Worm (Caenorhabditis elegans) whole organism, early embryonic: ENCODE results near the gene immp-2.

Source experiments
- B0310.2 ChIP-seq: sonication (generic microtip); optimal IDR thresholded peaks from 2 replicates; lab custom pipeline; 2016; ENCODE audit warnings: mild to moderate bottlenecking, missing genetic modification characterization, missing compliant biosample characterization
- F13C5.2 ChIP-seq: sonication (generic microtip); optimal IDR thresholded peaks from 2 replicates; lab custom pipeline; 2017; ENCODE audit warnings: mild to moderate bottlenecking, missing genetic modification characterization, inconsistent platforms, missing compliant biosample characterization
- aly-1 ChIP-seq: sonication (generic microtip); optimal IDR thresholded peaks from 2 replicates; lab custom pipeline; 2016; ENCODE audit warnings: missing genetic modification characterization, missing compliant biosample characterization
- ama-1 ChIP-seq: fragments of 150-350 bp; optimal IDR thresholded peaks from 2 replicates; lab custom pipeline; 2014
- ceh-13 ChIP-seq: fragments of 200-800 bp; sonication (Bioruptor generic); optimal IDR thresholded peaks from 2 replicates; lab custom pipeline; 2018; ENCODE audit warnings: mild to moderate bottlenecking, missing genetic modification characterization, missing compliant biosample characterization
- ceh-36 ChIP-seq: sonication (generic microtip); optimal IDR thresholded peaks from 2 replicates; lab custom pipeline; 2016; ENCODE audit warnings: missing genetic modification characterization, inconsistent platforms, missing compliant biosample characterization
- ets-7 ChIP-seq: sonication (generic microtip); optimal IDR thresholded peaks from 2 replicates; lab custom pipeline; 2016; ENCODE audit warnings: missing genotype, missing genetic modification characterization, missing compliant biosample characterization
- flt-1 ChIP-seq: fragments of 200-800 bp; sonication (Bioruptor generic); IDR thresholded peaks from 2 replicates; pipeline ENCODE4 v1.3.6; 2022; ENCODE audit warnings: missing genetic modification characterization, missing compliant biosample characterization
- hmbx-1 ChIP-seq: sonication (generic microtip); optimal IDR thresholded peaks from 2 replicates; lab custom pipeline; 2016; ENCODE audit warnings: mild to moderate bottlenecking, missing genetic modification characterization, missing compliant biosample characterization
- hmg-4 ChIP-seq: fragments of 200-800 bp; sonication (Bioruptor generic); optimal IDR thresholded peaks from 2 replicates; lab custom pipeline; 2018; ENCODE audit warnings: mild to moderate bottlenecking, missing genetic modification characterization, missing compliant biosample characterization
- hnd-1 ChIP-seq: sonication (generic microtip); optimal IDR thresholded peaks from 2 replicates; lab custom pipeline; 2016; ENCODE audit warnings: missing genetic modification characterization, missing compliant biosample characterization
- pes-1 ChIP-seq: fragments of 200-800 bp; sonication (Bioruptor generic); IDR thresholded peaks from 2 replicates; pipeline ENCODE4 v1.3.6; 2022; ENCODE audit warnings: missing genetic modification reagents, missing genetic modification characterization, missing compliant biosample characterization
- scrt-1 ChIP-seq: fragments of 200-800 bp; sonication (Bioruptor generic); IDR thresholded peaks from 2 replicates; pipeline ENCODE4 v1.3.6; 2022; ENCODE audit warnings: missing genetic modification characterization, missing compliant biosample characterization
- sea-1 ChIP-seq: fragments of 200-800 bp; sonication (Bioruptor generic); conservative IDR thresholded peaks from 2 replicates; pipeline ENCODE4 v1.3.6; 2022; ENCODE audit warnings: missing genetic modification characterization, missing compliant biosample characterization
- tbx-11 ChIP-seq: fragments of 200-800 bp; sonication (Bioruptor generic); IDR thresholded peaks from 2 replicates; pipeline ENCODE4 v1.3.6; 2022; ENCODE audit warnings: missing genetic modification characterization, missing compliant biosample characterization
- tbx-37 ChIP-seq: fragments of 200-800 bp; sonication (Bioruptor generic); conservative IDR thresholded peaks from 2 replicates; pipeline ENCODE4 v1.3.6; 2022; ENCODE audit warnings: missing genetic modification reagents, missing genetic modification characterization, missing compliant biosample characterization
- tra-4 ChIP-seq: sonication (generic microtip); optimal IDR thresholded peaks from 2 replicates; lab custom pipeline; 2017; ENCODE audit warnings: missing genetic modification characterization, missing compliant biosample characterization

The immp-2 gene

ce11 chrIV:999675-1000074 lies 6.0 kb downstream of the immp-2 start:
- no peak for TF ChIP-seq hmbx-1

ce11 chrIV:998914-999313 lies 6.7 kb downstream of the immp-2 start, which contains the start of gene Y55F3AM.5:
Gene Y55F3AM.5, plus strand, starts transcription at chrIV:999214.
- no peak for TF ChIP-seq tbx-11 (GFP tag; lab: Robert Waterston, UW)

- TF ChIP-seq ama-1 (lab: Kevin White, UChicago) (no peak), ceh-13 (GFP tag; lab: Kevin White, UChicago) (no peak), tra-4 (tag; lab: Kevin White, UChicago) (no peak), sea-1 (GFP tag; lab: Robert Waterston, UW) (no peak)
These were observed 13.8 kb downstream of the immp-2 start, which contains the start of gene lep-2 for ce11 chrIV:991647-992400. Gene lep-2, plus strand, starts transcription at chrIV:992283.

ce11 chrIV:991181-991642 lies 14.4 kb downstream of the immp-2 start:
- TF ChIP-seq ceh-36 (peak; percentile 17), aly-1 (no peak), hmg-4 (GFP tag; lab: Kevin White, UChicago) (peak; percentile 45), hnd-1 (tag; lab: Kevin White, UChicago) (no peak), scrt-1 (GFP tag; lab: Robert Waterston, UW) (0 out of 2 replicates have a peak, but pooled peaks have one; percentile 44), hmbx-1 (no peak), tbx-11 (GFP tag; lab: Robert Waterston, UW) (no peak), ets-7 (tag; lab: Kevin White, UChicago) (no peak), tra-4 (tag; lab: Kevin White, UChicago) (no peak), tbx-37 (GFP tag; lab: Robert Waterston, UW) (no peak), pes-1 (GFP tag; lab: Robert Waterston, UW) (no peak), sea-1 (GFP tag; lab: Robert Waterston, UW) (0 out of 2 replicates have a peak, but pooled peaks have one; percentile 36), ama-1 (lab: Kevin White, UChicago) (peak; percentile 84)

- TF ChIP-seq ets-7 (tag; lab: Kevin White, UChicago): no peak
- no peak for TF ChIP-seq hnd-1 (tag; lab: Kevin White, UChicago)
- TF ChIP-seq tbx-37 (GFP tag; lab: Robert Waterston, UW): no peak
- TF ChIP-seq ceh-36: no peak
- no peak for TF ChIP-seq scrt-1 (GFP tag; lab: Robert Waterston, UW)
- TF ChIP-seq hmbx-1: no peak
- no peak for TF ChIP-seq aly-1
- TF ChIP-seq hmg-4 (GFP tag; lab: Kevin White, UChicago): no peak
- no peak for TF ChIP-seq pes-1 (GFP tag; lab: Robert Waterston, UW)
- no peak for TF ChIP-seq ama-1 (lab: Kevin White, UChicago)
- TF ChIP-seq ceh-13 (GFP tag; lab: Kevin White, UChicago): no peak
- TF ChIP-seq tbx-11 (GFP tag; lab: Robert Waterston, UW): no peak
These were observed 15.3 kb downstream of the immp-2 start, which contains the start of gene egrh-2 for ce11 chrIV:990352-990751. Gene egrh-2, minus strand, starts transcription at chrIV:990452.

ce11 chrIV:983558-983957 lies 22.1 kb downstream of the immp-2 start:
- no peak for TF ChIP-seq flt-1
- no peak for TF ChIP-seq hmg-4 (GFP tag; lab: Kevin White, UChicago)
- no peak for TF ChIP-seq hnd-1 (tag; lab: Kevin White, UChicago)
- TF ChIP-seq pes-1 (GFP tag; lab: Robert Waterston, UW): no peak
- no peak for TF ChIP-seq tra-4 (tag; lab: Kevin White, UChicago)

- TF ChIP-seq hnd-1 (tag; lab: Kevin White, UChicago) (no peak), sea-1 (GFP tag; lab: Robert Waterston, UW) (no peak), hmg-4 (GFP tag; lab: Kevin White, UChicago) (no peak), pes-1 (GFP tag; lab: Robert Waterston, UW) (no peak), tbx-37 (GFP tag; lab: Robert Waterston, UW) (no peak), ets-7 (tag; lab: Kevin White, UChicago) (no peak), F13C5.2 (no peak), hmbx-1 (no peak), tra-4 (tag; lab: Kevin White, UChicago) (no peak), tbx-11 (GFP tag; lab: Robert Waterston, UW) (no peak), flt-1 (no peak), B0310.2 (tag; lab: Kevin White, UChicago) (no peak), scrt-1 (GFP tag; lab: Robert Waterston, UW) (no peak), ceh-13 (GFP tag; lab: Kevin White, UChicago) (no peak)
These were observed 29.3 kb downstream of the immp-2 start for ce11 chrIV:976372-976771.

ce11 chrIV:972811-973428 lies 32.7 kb downstream of the immp-2 start:
- TF ChIP-seq ceh-36 (no peak), ets-7 (tag; lab: Kevin White, UChicago) (no peak), scrt-1 (GFP tag; lab: Robert Waterston, UW) (no peak), aly-1 (no peak), pes-1 (GFP tag; lab: Robert Waterston, UW) (no peak), hnd-1 (tag; lab: Kevin White, UChicago) (no peak), B0310.2 (tag; lab: Kevin White, UChicago) (no peak), ceh-13 (GFP tag; lab: Kevin White, UChicago) (no peak), F13C5.2 (no peak), tra-4 (tag; lab: Kevin White, UChicago) (no peak), hmg-4 (GFP tag; lab: Kevin White, UChicago) (no peak), ama-1 (lab: Kevin White, UChicago) (no peak), hmbx-1 (no peak), sea-1 (GFP tag; lab: Robert Waterston, UW) (no peak), tbx-37 (GFP tag; lab: Robert Waterston, UW) (no peak), tbx-11 (GFP tag; lab: Robert Waterston, UW) (no peak), flt-1 (no peak)
